Worm (Caenorhabditis elegans) whole organism, L4/young adult: ENCODE measurements around the gene tdp-1.

ENCODE experiments used
- W03F9.2 ChIP-seq: fragments of 150-350 bp; optimal IDR thresholded peaks from 2 replicates; lab custom pipeline; 2014; ENCODE audit warnings: missing biosample characterization, missing genetic modification characterization
- dao-5 ChIP-seq: sonication (generic microtip); optimal IDR thresholded peaks from 2 replicates; lab custom pipeline; 2016; ENCODE audit warnings: missing genotype, missing genetic modification characterization, moderate library complexity, missing compliant biosample characterization
- him-1 ChIP-seq: sonication (generic microtip); optimal IDR thresholded peaks from 2 replicates; lab custom pipeline; 2016; ENCODE audit warnings: missing genotype, missing genetic modification reagents, missing genetic modification characterization, missing compliant biosample characterization

DNA sequence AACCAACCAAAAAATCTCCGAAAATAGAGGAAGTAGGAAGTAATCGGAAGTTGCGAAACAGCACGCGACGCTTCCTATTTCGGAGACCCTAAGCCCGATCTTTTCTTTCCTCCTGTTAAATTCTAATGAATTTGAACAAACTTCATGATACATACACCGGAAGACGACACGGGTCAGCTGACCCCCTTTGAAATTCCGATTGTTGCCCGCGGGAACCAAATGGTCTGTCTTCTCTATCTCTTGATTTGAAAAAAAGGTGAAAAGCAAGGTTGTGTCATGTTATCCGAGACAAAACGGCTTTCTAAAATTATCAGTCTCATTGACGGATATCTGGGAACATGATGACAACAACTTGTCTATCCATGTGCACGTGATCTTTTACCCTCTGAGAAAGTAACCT lies 38.5 kb upstream of the tdp-1 start:
- TF ChIP-seq dao-5 (tag; lab: Kevin White, UChicago), result no peak
- TF ChIP-seq W03F9.2, result no peak
- TF ChIP-seq him-1, result no peak
